Fruit fly (Drosophila melanogaster): Measurements from ENCODE around the gene Nlp.

dm6 chr3R:30059944-30060343 is 55.4 kb downstream of the Nlp start:
- TF ChIP-seq tx (GFP tag; optimal IDR thresholded peaks at IDR 0.05), result no peak
- TF ChIP-seq HLHmδ (GFP tag; optimal IDR thresholded peaks at IDR 0.05), result no peak
- no peak for TF ChIP-seq CTCF (GFP tag; optimal IDR thresholded peaks at IDR 0.05)
- TF ChIP-seq bowl (GFP tag; IDR thresholded peaks at IDR 0.05), result no peak
- no peak for TF ChIP-seq CG3995 (GFP tag; optimal IDR thresholded peaks at IDR 0.05)
- TF ChIP-seq CG3407 (GFP tag; optimal IDR thresholded peaks at IDR 0.05), result no peak
- no peak for TF ChIP-seq CG6254 (GFP tag; optimal IDR thresholded peaks at IDR 0.05)

Measured in whole organism, embryonic.